Worm (Caenorhabditis elegans): Measurements from ENCODE around the gene unc-8.

DNA sequence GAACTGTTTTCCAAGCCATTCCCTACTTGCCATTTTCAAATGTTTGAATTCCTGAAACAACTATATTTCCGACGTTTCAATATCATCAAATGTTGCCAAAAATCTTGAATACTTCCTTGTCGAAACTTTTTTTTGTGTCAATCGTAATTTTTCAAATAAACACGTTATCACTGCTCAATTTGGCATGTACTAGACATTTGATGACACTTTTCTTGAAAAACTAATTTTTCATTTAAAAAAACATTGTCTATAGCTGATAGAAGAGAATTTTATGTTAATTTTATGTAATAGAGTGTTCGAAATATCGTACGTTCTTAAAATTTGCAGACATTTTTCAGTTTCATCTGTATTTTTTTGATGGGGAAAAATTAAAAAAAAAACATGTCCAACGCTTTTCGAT lies 14.1 kb upstream of the unc-8 start:
- TF ChIP-seq him-1 (tag; optimal IDR thresholded peaks at IDR 0.05): no peak
- peak; percentile 12 for TF ChIP-seq W03F9.2 (tag; optimal IDR thresholded peaks at IDR 0.05)
